Worm (Caenorhabditis elegans): ENCODE data around the gene pqn-92.

DNA sequence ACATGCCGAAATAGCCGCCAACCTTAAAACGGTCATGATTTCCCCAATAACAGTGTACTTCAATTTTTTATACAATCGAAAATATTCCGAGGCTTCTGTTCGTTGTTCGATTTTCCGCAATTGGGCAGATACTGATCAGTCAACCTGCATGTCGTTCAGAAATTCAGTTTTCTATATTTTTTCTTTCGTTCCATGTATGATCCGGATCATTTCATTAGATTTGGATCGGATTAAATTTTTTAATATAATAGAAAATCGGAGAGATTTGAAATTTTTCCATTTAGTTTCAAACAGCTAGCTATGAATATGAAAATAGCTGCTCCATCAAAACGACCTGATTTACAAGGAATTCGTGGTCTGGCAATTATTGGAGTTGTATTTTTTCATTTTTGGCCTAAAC is 7.6 kb downstream of the pqn-92 start, which contains the start of gene Y75B8A.37:
- TF ChIP-seq ama-1 (optimal IDR thresholded peaks at IDR 0.05) (no peak), tbx-11 (GFP tag; IDR thresholded peaks at IDR 0.05) (no peak), hnd-1 (tag; optimal IDR thresholded peaks at IDR 0.05) (no peak), ceh-13 (GFP tag; optimal IDR thresholded peaks at IDR 0.05) (no peak), tbx-37 (GFP tag; conservative IDR thresholded peaks at IDR 0.05) (no peak), ceh-36 (tag; optimal IDR thresholded peaks at IDR 0.05) (no peak)

Measured in whole organism, early embryonic.